Worm (Caenorhabditis elegans): Measurements from ENCODE around the gene fbxa-190.

fbxa-190 gene

ce11 chrX:1344818-1345217, 27.0 kb upstream of the fbxa-190 start:
- TF ChIP-seq tbx-37 (GFP tag; conservative IDR thresholded peaks at IDR 0.05) (peak; percentile 39; the same call in 1 of the 2 replicates), F13C5.2 (tag; optimal IDR thresholded peaks at IDR 0.05) (peak; percentile 78), tbx-11 (GFP tag; IDR thresholded peaks at IDR 0.05) (no peak), hmg-4 (GFP tag; optimal IDR thresholded peaks at IDR 0.05) (peak; percentile 59)

ce11 chrX:1358295-1358694, 13.5 kb upstream of the fbxa-190 start, which contains the start of gene F56C3.3:
Gene F56C3.3, minus strand, starts transcription at chrX:1358395.
- TF ChIP-seq tbx-37 (GFP tag; conservative IDR thresholded peaks at IDR 0.05) = no peak
- TF ChIP-seq hnd-1 (tag; optimal IDR thresholded peaks at IDR 0.05) = no peak
- no peak for TF ChIP-seq scrt-1 (GFP tag; IDR thresholded peaks at IDR 0.05)
- no peak for TF ChIP-seq ama-1 (optimal IDR thresholded peaks at IDR 0.05)
- TF ChIP-seq flt-1 (GFP tag; IDR thresholded peaks at IDR 0.05) = no peak
- no peak for TF ChIP-seq B0310.2 (tag; optimal IDR thresholded peaks at IDR 0.05)
- no peak for TF ChIP-seq pes-1 (GFP tag; IDR thresholded peaks at IDR 0.05)
- TF ChIP-seq ceh-36 (tag; optimal IDR thresholded peaks at IDR 0.05) = no peak
- TF ChIP-seq sea-1 (GFP tag; conservative IDR thresholded peaks at IDR 0.05) = no peak
- no peak for TF ChIP-seq hmg-4 (GFP tag; optimal IDR thresholded peaks at IDR 0.05)
- TF ChIP-seq ceh-13 (GFP tag; optimal IDR thresholded peaks at IDR 0.05) = no peak

- TF ChIP-seq ama-1 (optimal IDR thresholded peaks at IDR 0.05) (no peak), ceh-13 (GFP tag; optimal IDR thresholded peaks at IDR 0.05) (no peak), ets-7 (tag; optimal IDR thresholded peaks at IDR 0.05) (no peak), tbx-11 (GFP tag; IDR thresholded peaks at IDR 0.05) (no peak), hmbx-1 (tag; optimal IDR thresholded peaks at IDR 0.05) (no peak), sea-1 (GFP tag; conservative IDR thresholded peaks at IDR 0.05) (no peak), tbx-37 (GFP tag; conservative IDR thresholded peaks at IDR 0.05) (no peak), ceh-36 (tag; optimal IDR thresholded peaks at IDR 0.05) (no peak), tra-4 (tag; optimal IDR thresholded peaks at IDR 0.05) (no peak), flt-1 (GFP tag; IDR thresholded peaks at IDR 0.05) (no peak)
Measured at ce11 chrX:1360631-1361030, 11.2 kb upstream of the fbxa-190 start, which contains the start of gene F56C3.4. Gene F56C3.4, minus strand, starts transcription at chrX:1360731.

ce11 chrX:1367416-1367815, 4.4 kb upstream of the fbxa-190 start, which contains the start of gene dgn-2:
Gene dgn-2, minus strand, starts transcription at chrX:1367516.
- TF ChIP-seq pes-1 (GFP tag; IDR thresholded peaks at IDR 0.05) = no peak
- TF ChIP-seq sea-1 (GFP tag; conservative IDR thresholded peaks at IDR 0.05) = no peak
- TF ChIP-seq flt-1 (GFP tag; IDR thresholded peaks at IDR 0.05) = no peak
- TF ChIP-seq tbx-11 (GFP tag; IDR thresholded peaks at IDR 0.05) = no peak
- no peak for TF ChIP-seq tbx-37 (GFP tag; conservative IDR thresholded peaks at IDR 0.05)
- TF ChIP-seq ceh-36 (tag; optimal IDR thresholded peaks at IDR 0.05) = no peak
- no peak for TF ChIP-seq hnd-1 (tag; optimal IDR thresholded peaks at IDR 0.05)
- TF ChIP-seq hmg-4 (GFP tag; optimal IDR thresholded peaks at IDR 0.05) = no peak
- no peak for TF ChIP-seq scrt-1 (GFP tag; IDR thresholded peaks at IDR 0.05)
- TF ChIP-seq tra-4 (tag; optimal IDR thresholded peaks at IDR 0.05) = no peak
- no peak for TF ChIP-seq hmbx-1 (tag; optimal IDR thresholded peaks at IDR 0.05)
- no peak for TF ChIP-seq B0310.2 (tag; optimal IDR thresholded peaks at IDR 0.05)
- TF ChIP-seq ama-1 (optimal IDR thresholded peaks at IDR 0.05) = no peak
- TF ChIP-seq F13C5.2 (tag; optimal IDR thresholded peaks at IDR 0.05) = no peak
- TF ChIP-seq ets-7 (tag; optimal IDR thresholded peaks at IDR 0.05) = no peak
- no peak for TF ChIP-seq ceh-13 (GFP tag; optimal IDR thresholded peaks at IDR 0.05)

- no peak for TF ChIP-seq hnd-1 (tag; optimal IDR thresholded peaks at IDR 0.05)
- TF ChIP-seq tbx-11 (GFP tag; IDR thresholded peaks at IDR 0.05) = no peak
- TF ChIP-seq B0310.2 (tag; optimal IDR thresholded peaks at IDR 0.05) = no peak
- no peak for TF ChIP-seq ets-7 (tag; optimal IDR thresholded peaks at IDR 0.05)
- no peak for TF ChIP-seq F13C5.2 (tag; optimal IDR thresholded peaks at IDR 0.05)
- no peak for TF ChIP-seq ama-1 (optimal IDR thresholded peaks at IDR 0.05)
- no peak for TF ChIP-seq hmbx-1 (tag; optimal IDR thresholded peaks at IDR 0.05)
- TF ChIP-seq pes-1 (GFP tag; IDR thresholded peaks at IDR 0.05) = no peak
- TF ChIP-seq scrt-1 (GFP tag; IDR thresholded peaks at IDR 0.05) = no peak
- TF ChIP-seq flt-1 (GFP tag; IDR thresholded peaks at IDR 0.05) = no peak
- no peak for TF ChIP-seq sea-1 (GFP tag; conservative IDR thresholded peaks at IDR 0.05)
- no peak for TF ChIP-seq hmg-4 (GFP tag; optimal IDR thresholded peaks at IDR 0.05)
- TF ChIP-seq tbx-37 (GFP tag; conservative IDR thresholded peaks at IDR 0.05) = no peak
- TF ChIP-seq ceh-13 (GFP tag; optimal IDR thresholded peaks at IDR 0.05) = no peak
- TF ChIP-seq tra-4 (tag; optimal IDR thresholded peaks at IDR 0.05) = no peak
Measured at ce11 chrX:1370736-1371281, 1.0 kb upstream of the fbxa-190 start, which contains the start of gene F56C3.7. Gene F56C3.7, minus strand, starts transcription at chrX:1370786.

- TF ChIP-seq pes-1 (GFP tag; IDR thresholded peaks at IDR 0.05) (no peak), B0310.2 (tag; optimal IDR thresholded peaks at IDR 0.05) (no peak), ceh-36 (tag; optimal IDR thresholded peaks at IDR 0.05) (no peak), ceh-13 (GFP tag; optimal IDR thresholded peaks at IDR 0.05) (no peak), hmg-4 (GFP tag; optimal IDR thresholded peaks at IDR 0.05) (no peak), sea-1 (GFP tag; conservative IDR thresholded peaks at IDR 0.05) (no peak), scrt-1 (GFP tag; IDR thresholded peaks at IDR 0.05) (no peak), aly-1 (tag; optimal IDR thresholded peaks at IDR 0.05) (no peak), tra-4 (tag; optimal IDR thresholded peaks at IDR 0.05) (no peak), F13C5.2 (tag; optimal IDR thresholded peaks at IDR 0.05) (no peak), tbx-11 (GFP tag; IDR thresholded peaks at IDR 0.05) (no peak)
Measured at ce11 chrX:1372464-1372863, 652 bp downstream of the fbxa-190 start.

- TF ChIP-seq scrt-1 (GFP tag; IDR thresholded peaks at IDR 0.05) = 0 out of 2 replicates have a peak, but pooled peaks have one; percentile 21
- peak; percentile 80 for TF ChIP-seq sea-1 (GFP tag; conservative IDR thresholded peaks at IDR 0.05)
- TF ChIP-seq flt-1 (GFP tag; IDR thresholded peaks at IDR 0.05) = peak; percentile 87
- peak; percentile 93 for TF ChIP-seq pes-1 (GFP tag; IDR thresholded peaks at IDR 0.05)
- peak; percentile 60; the same call in 1 of the 2 replicates for TF ChIP-seq tbx-11 (GFP tag; IDR thresholded peaks at IDR 0.05)
- 0 out of 2 replicates have a peak, but pooled peaks have one; percentile 7 for TF ChIP-seq tbx-37 (GFP tag; conservative IDR thresholded peaks at IDR 0.05)
Measured at ce11 chrX:1375071-1375470, 3.3 kb downstream of the fbxa-190 start.

Data from whole organism, early embryonic.